Worm (Caenorhabditis elegans) whole organism, mixed stage, embryonic: ENCODE results near the gene ifc-1.

Source experiments
- M03D4.4 ChIP-seq: sonication (generic microtip); optimal IDR thresholded peaks from 2 replicates; lab custom pipeline; 2017; ENCODE audit warnings: mild to moderate bottlenecking, missing genetic modification characterization, missing compliant biosample characterization
- bed-3 ChIP-seq: fragments of 200-800 bp; sonication (Bioruptor generic); optimal IDR thresholded peaks from 3 replicates; lab custom pipeline; 2018; ENCODE audit warnings: mild to moderate bottlenecking, missing genetic modification characterization, moderate library complexity, missing compliant biosample characterization
- blmp-1 ChIP-seq: fragments of 150-350 bp; optimal IDR thresholded peaks from 2 replicates; lab custom pipeline; 2014; ENCODE audit warnings: missing biosample characterization, missing genetic modification characterization
- ceh-39 ChIP-seq: fragments of 150-350 bp; optimal IDR thresholded peaks from 2 replicates; lab custom pipeline; 2014; ENCODE audit warnings: missing biosample characterization, missing genetic modification characterization
- ceh-83 ChIP-seq: fragments of 200-800 bp; sonication (Bioruptor generic); optimal IDR thresholded peaks from 2 replicates; lab custom pipeline; 2018; ENCODE audit warnings: mild to moderate bottlenecking, missing genetic modification characterization, missing compliant biosample characterization
- cnd-1 ChIP-seq: fragments of 200-800 bp; sonication (Bioruptor generic); optimal IDR thresholded peaks from 2 replicates; lab custom pipeline; 2018; ENCODE audit warnings: mild to moderate bottlenecking, missing genetic modification characterization, missing compliant biosample characterization
- drap-1 ChIP-seq: fragments of 200-800 bp; sonication (Bioruptor generic); optimal IDR thresholded peaks from 3 replicates; lab custom pipeline; 2018; ENCODE audit warnings: mild to moderate bottlenecking, missing genetic modification characterization, missing compliant biosample characterization
- elt-1 ChIP-seq: sonication (generic microtip); optimal IDR thresholded peaks from 2 replicates; lab custom pipeline; 2017; ENCODE audit warnings: missing genetic modification characterization, mild to moderate bottlenecking, missing compliant biosample characterization, antibody characterized with exemption, moderate library complexity, borderline replicate concordance; ENCODE audit not compliant: insufficient read depth
- elt-3 ChIP-seq: fragments of 150-350 bp; optimal IDR thresholded peaks from 2 replicates; lab custom pipeline; 2014; ENCODE audit warnings: missing biosample characterization, missing genetic modification characterization
- flh-1 ChIP-seq: fragments of 200-800 bp; sonication (Bioruptor generic); optimal IDR thresholded peaks from 2 replicates; lab custom pipeline; 2018; ENCODE audit warnings: mild to moderate bottlenecking, missing genetic modification characterization, moderate library complexity, missing compliant biosample characterization
- ham-2 ChIP-seq: fragments of 200-800 bp; sonication (Bioruptor generic); optimal IDR thresholded peaks from 2 replicates; lab custom pipeline; 2018; ENCODE audit warnings: mild to moderate bottlenecking, missing genetic modification characterization, missing compliant biosample characterization
- hlh-1 ChIP-seq: fragments of 150-350 bp; optimal IDR thresholded peaks from 2 replicates; lab custom pipeline; 2014; ENCODE audit warnings: missing biosample characterization, missing genetic modification reagents, missing genetic modification characterization
- lin-13 ChIP-seq: fragments of 150-350 bp; optimal IDR thresholded peaks from 2 replicates; lab custom pipeline; 2014; ENCODE audit warnings: missing biosample characterization, missing genetic modification characterization
- lin-32 ChIP-seq: fragments of 200-800 bp; sonication (Bioruptor generic); optimal IDR thresholded peaks from 2 replicates; lab custom pipeline; 2018; ENCODE audit warnings: mild to moderate bottlenecking, missing genetic modification characterization, missing compliant biosample characterization
- lsy-2 ChIP-seq: fragments of 150-350 bp; optimal IDR thresholded peaks from 2 replicates; lab custom pipeline; 2014; ENCODE audit warnings: missing biosample characterization, missing genetic modification characterization
- mab-5 ChIP-seq: fragments of 150-350 bp; optimal IDR thresholded peaks from 2 replicates; lab custom pipeline; 2014; ENCODE audit warnings: missing biosample characterization, missing genetic modification characterization
- mep-1 ChIP-seq: fragments of 150-350 bp; optimal IDR thresholded peaks from 2 replicates; lab custom pipeline; 2017; ENCODE audit warnings: missing biosample characterization, missing genetic modification reagents, missing genetic modification characterization, inconsistent platforms
- mls-2 ChIP-seq: sonication (generic microtip); optimal IDR thresholded peaks from 2 replicates; lab custom pipeline; 2016; ENCODE audit warnings: mild to moderate bottlenecking, missing genetic modification characterization, moderate library complexity, missing compliant biosample characterization
- nhr-12 ChIP-seq: fragments of 150-350 bp; optimal IDR thresholded peaks from 2 replicates; lab custom pipeline; 2014; ENCODE audit warnings: missing biosample characterization, missing genetic modification characterization
- nhr-2 ChIP-seq: fragments of 150-350 bp; optimal IDR thresholded peaks from 2 replicates; lab custom pipeline; 2014; ENCODE audit warnings: missing biosample characterization, missing genetic modification characterization
- nhr-237 ChIP-seq: fragments of 150-350 bp; optimal IDR thresholded peaks from 2 replicates; lab custom pipeline; 2014; ENCODE audit warnings: missing biosample characterization, missing genetic modification characterization
- nhr-76 ChIP-seq: sonication (generic microtip); optimal IDR thresholded peaks from 2 replicates; lab custom pipeline; 2017; ENCODE audit warnings: missing biosample characterization, missing genetic modification characterization
- pha-4 ChIP-seq: fragments of 150-350 bp; optimal IDR thresholded peaks from 2 replicates; lab custom pipeline; 2018; ENCODE audit warnings: missing biosample characterization, missing genetic modification reagents, missing genetic modification characterization
- sem-2 ChIP-seq: fragments of 200-800 bp; sonication (Bioruptor generic); optimal IDR thresholded peaks from 2 replicates; lab custom pipeline; 2018; ENCODE audit warnings: mild to moderate bottlenecking, missing genetic modification characterization, missing compliant biosample characterization
- sptf-1 ChIP-seq: sonication (generic microtip); optimal IDR thresholded peaks from 2 replicates; lab custom pipeline; 2017; ENCODE audit warnings: mild to moderate bottlenecking, missing genetic modification characterization, moderate library complexity, missing compliant biosample characterization
- tbx-8 ChIP-seq: fragments of 200-800 bp; sonication (Bioruptor generic); optimal IDR thresholded peaks from 2 replicates; lab custom pipeline; 2018; ENCODE audit warnings: mild to moderate bottlenecking, missing genetic modification characterization, moderate library complexity, missing compliant biosample characterization
- unc-120 ChIP-seq: sonication (generic microtip); optimal IDR thresholded peaks from 2 replicates; lab custom pipeline; 2017; ENCODE audit warnings: missing genetic modification characterization, missing compliant biosample characterization; ENCODE audit not compliant: poor library complexity, severe bottlenecking
- unc-39 ChIP-seq: fragments of 150-350 bp; optimal IDR thresholded peaks from 2 replicates; lab custom pipeline; 2014; ENCODE audit warnings: missing biosample characterization, missing genetic modification characterization
- unc-62 ChIP-seq: fragments of 150-350 bp; optimal IDR thresholded peaks from 2 replicates; lab custom pipeline; 2014; ENCODE audit warnings: missing biosample characterization, missing genetic modification reagents, missing genetic modification characterization
- zip-8 ChIP-seq: fragments of 150-350 bp; optimal IDR thresholded peaks from 2 replicates; lab custom pipeline; 2014; ENCODE audit warnings: missing biosample characterization, missing genetic modification characterization
- ztf-11 ChIP-seq: fragments of 150-350 bp; optimal IDR thresholded peaks from 2 replicates; lab custom pipeline; 2014; ENCODE audit warnings: missing biosample characterization, missing genetic modification characterization

ifc-1 gene

ce11 chrV:2881016-2881415 is at the start of gene ifc-1:
Gene ifc-1 (plus strand): TSS chrV:2881393.
- no peak for TF ChIP-seq ztf-11 (tag; lab: Kevin White, UChicago)
- TF ChIP-seq blmp-1: no peak
- no peak for TF ChIP-seq mep-1 (tag; lab: Kevin White, UChicago)
- TF ChIP-seq lin-32: no peak
- TF ChIP-seq nhr-2 (tag; lab: Kevin White, UChicago): no peak
- TF ChIP-seq ceh-83 (GFP tag; lab: Kevin White, UChicago): no peak
- no peak for TF ChIP-seq M03D4.4 (tag; lab: Kevin White, UChicago)
- no peak for TF ChIP-seq unc-120 (tag; lab: Kevin White, UChicago)
- no peak for TF ChIP-seq drap-1

- no peak for TF ChIP-seq nhr-76 (tag; lab: Kevin White, UChicago)
- TF ChIP-seq M03D4.4 (tag; lab: Kevin White, UChicago): no peak
- no peak for TF ChIP-seq mab-5 (tag; lab: Kevin White, UChicago)
- TF ChIP-seq ceh-83 (GFP tag; lab: Kevin White, UChicago): no peak
- no peak for TF ChIP-seq sptf-1 (tag; lab: Kevin White, UChicago)
These were observed 48.5 kb upstream of the ifc-1 start, which contains the start of gene srj-50 for ce11 chrV:2832666-2833065. Gene srj-50 (plus strand): TSS chrV:2832966.

ce11 chrV:2836501-2836900 is 44.7 kb upstream of the ifc-1 start, which contains the start of gene srj-45:
Gene srj-45 (minus strand): TSS chrV:2836601.
- no peak for TF ChIP-seq lsy-2 (tag; lab: Kevin White, UChicago)
- TF ChIP-seq elt-3 (tag; lab: Kevin White, UChicago): no peak
- no peak for TF ChIP-seq unc-62 (GFP tag; lab: Kevin White, UChicago)
- no peak for TF ChIP-seq pha-4
- TF ChIP-seq hlh-1 (tag; lab: Kevin White, UChicago): no peak
- TF ChIP-seq lin-13 (tag; lab: Kevin White, UChicago): no peak
- no peak for TF ChIP-seq drap-1
- TF ChIP-seq ceh-83 (GFP tag; lab: Kevin White, UChicago): no peak
- TF ChIP-seq zip-8 (tag; lab: Kevin White, UChicago): no peak
- TF ChIP-seq ham-2: no peak
- no peak for TF ChIP-seq elt-1 (tag; lab: Kevin White, UChicago)

- TF ChIP-seq nhr-237 (tag; lab: Kevin White, UChicago) (no peak), ham-2 (no peak), sem-2 (GFP tag; lab: Kevin White, UChicago) (no peak), nhr-76 (tag; lab: Kevin White, UChicago) (no peak)
These were observed 35.4 kb upstream of the ifc-1 start, which contains the start of gene srj-44 for ce11 chrV:2845771-2846170. Gene srj-44 (minus strand): TSS chrV:2845871.

ce11 chrV:2848290-2848937 is 32.8 kb upstream of the ifc-1 start, which contains the start of gene srj-49:
Gene srj-49 (minus strand): TSS chrV:2848340.
- TF ChIP-seq ztf-11 (tag; lab: Kevin White, UChicago) (no peak), tbx-8 (GFP tag; lab: Kevin White, UChicago) (no peak)

- TF ChIP-seq sem-2 (GFP tag; lab: Kevin White, UChicago) (no peak), blmp-1 (no peak), hlh-1 (tag; lab: Kevin White, UChicago) (no peak), mab-5 (tag; lab: Kevin White, UChicago) (no peak), drap-1 (no peak), ceh-83 (GFP tag; lab: Kevin White, UChicago) (no peak), cnd-1 (tag; lab: Kevin White, UChicago) (no peak), elt-1 (tag; lab: Kevin White, UChicago) (no peak), unc-39 (no peak)
- TF ChIP-seq, all 35 proteins: peak for 0
These were observed 32.1 kb upstream of the ifc-1 start, which contains the start of gene ugt-53 for ce11 chrV:2849071-2849470. Gene ugt-53 (plus strand): TSS chrV:2849343.

- no peak for TF ChIP-seq ztf-11 (tag; lab: Kevin White, UChicago)
- no peak for TF ChIP-seq hlh-1 (tag; lab: Kevin White, UChicago)
- TF ChIP-seq mls-2 (tag; lab: Kevin White, UChicago): no peak
- TF ChIP-seq nhr-237 (tag; lab: Kevin White, UChicago): no peak
- no peak for TF ChIP-seq sem-2 (GFP tag; lab: Kevin White, UChicago)
- TF ChIP-seq flh-1 (GFP tag; lab: Kevin White, UChicago): no peak
- TF ChIP-seq unc-62 (GFP tag; lab: Kevin White, UChicago): no peak
- TF ChIP-seq ceh-83 (GFP tag; lab: Kevin White, UChicago): no peak
- no peak for TF ChIP-seq sptf-1 (tag; lab: Kevin White, UChicago)
- TF ChIP-seq ceh-39 (tag; lab: Kevin White, UChicago): no peak
- TF ChIP-seq tbx-8 (GFP tag; lab: Kevin White, UChicago): no peak
- TF ChIP-seq unc-120 (tag; lab: Kevin White, UChicago): no peak
- no peak for TF ChIP-seq nhr-12 (tag; lab: Kevin White, UChicago)
- TF ChIP-seq bed-3 (GFP tag; lab: Kevin White, UChicago): no peak
- no peak for TF ChIP-seq M03D4.4 (tag; lab: Kevin White, UChicago)
- TF ChIP-seq mab-5 (tag; lab: Kevin White, UChicago): no peak
- TF ChIP-seq zip-8 (tag; lab: Kevin White, UChicago): no peak
- TF ChIP-seq ham-2: no peak
- no peak for TF ChIP-seq cnd-1 (tag; lab: Kevin White, UChicago)
These were observed 25.7 kb upstream of the ifc-1 start, which contains the start of gene srj-57 for ce11 chrV:2855473-2855872. Gene srj-57 (minus strand): TSS chrV:2855573.
